Worm (Caenorhabditis elegans) whole organism, L4 larva: ENCODE data around the gene sri-47.

ENCODE experiments used
- ZK546.5 ChIP-seq, 2 experiments: sonication (generic microtip); optimal IDR thresholded peaks; 2 replicates each; lab custom pipeline; 2017; ENCODE audit warnings: missing biosample characterization in 2 of 2, missing genetic modification characterization in 2 of 2
- lsy-2 ChIP-seq, 2 experiments: fragments of 150-350 bp in 1 of 2; sonication (generic microtip) in 1 of 2; optimal IDR thresholded peaks; 2 replicates each; lab custom pipeline; 2014 to 2017; ENCODE audit warnings: missing biosample characterization in 2 of 2, missing genetic modification characterization in 2 of 2
- nhr-11 ChIP-seq: fragments of 150-350 bp; optimal IDR thresholded peaks from 2 replicates; lab custom pipeline; 2014; ENCODE audit warnings: missing biosample characterization, missing genetic modification characterization
- nhr-41 ChIP-seq: fragments of 200-800 bp; sonication (Bioruptor generic); IDR thresholded peaks from 2 replicates; pipeline ENCODE4 v1.3.6; 2022; ENCODE audit warnings: missing genetic modification reagents, missing genetic modification characterization, missing compliant biosample characterization
- snpc-4 ChIP-seq: fragments of 150-350 bp; optimal IDR thresholded peaks from 2 replicates; lab custom pipeline; 2014; ENCODE audit warnings: missing biosample characterization, missing genetic modification characterization
- unc-39 ChIP-seq: sonication (generic microtip); optimal IDR thresholded peaks from 2 replicates; lab custom pipeline; 2017; ENCODE audit warnings: missing biosample characterization, missing genetic modification characterization

DNA sequence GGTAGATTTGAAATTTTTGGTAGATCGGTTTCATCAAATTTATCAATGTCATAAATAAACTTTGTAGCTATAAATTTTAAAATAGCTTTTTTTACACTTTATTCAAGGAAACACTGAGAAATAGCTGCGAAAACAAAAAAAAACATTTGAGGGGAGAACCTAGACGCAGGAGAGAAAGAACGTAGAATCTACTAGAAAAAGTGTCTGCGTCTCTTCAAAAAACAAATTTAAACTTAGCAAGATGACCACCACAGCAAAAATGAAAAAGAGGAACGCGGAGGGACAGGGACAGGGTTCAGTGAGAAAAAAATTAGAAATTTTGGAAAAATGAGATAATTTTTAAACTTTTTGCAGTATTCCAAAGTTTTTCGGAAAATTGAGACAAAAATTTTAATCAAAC lies 7.7 kb upstream of the sri-47 start:
- TF ChIP-seq ZK546.5 (tag; optimal IDR thresholded peaks at IDR 0.05; lab: Kevin White, UChicago) = no peak
- TF ChIP-seq snpc-4 = no peak
- TF ChIP-seq nhr-41 (GFP tag; lab: Robert Waterston, UW) = no peak
- peak; percentile 19 for TF ChIP-seq nhr-11 (tag; lab: Kevin White, UChicago)
- no peak for TF ChIP-seq unc-39 (tag; lab: Kevin White, UChicago)
- no peak for TF ChIP-seq lsy-2 (tag; optimal IDR thresholded peaks at IDR 0.05; lab: Kevin White, UChicago)
